Worm (Caenorhabditis elegans) whole organism, L3 larva: Measurements from ENCODE around the gene ZK180.7.
A peak's percentile ranks its signal among the peaks of the same experiment; 100 is the strongest.

Experiments used
- ZK546.5 ChIP-seq: sonication (generic microtip); optimal IDR thresholded peaks from 2 replicates; lab custom pipeline; 2017; ENCODE audit warnings: missing biosample characterization, missing genetic modification characterization
- aly-2 ChIP-seq: fragments of 150-350 bp; optimal IDR thresholded peaks from 2 replicates; lab custom pipeline; 2014; ENCODE audit warnings: missing biosample characterization, missing genetic modification characterization
- ceh-16 ChIP-seq: sonication (generic microtip); optimal IDR thresholded peaks from 2 replicates; lab custom pipeline; 2017; ENCODE audit warnings: missing biosample characterization, missing genetic modification characterization
- ceh-28 ChIP-seq: fragments of 150-350 bp; optimal IDR thresholded peaks from 2 replicates; lab custom pipeline; 2014; ENCODE audit warnings: missing biosample characterization, missing genetic modification reagents, missing genetic modification characterization
- ceh-82 ChIP-seq: fragments of 150-350 bp; optimal IDR thresholded peaks from 2 replicates; lab custom pipeline; 2014; ENCODE audit warnings: missing biosample characterization, missing genetic modification characterization
- daf-12 ChIP-seq: fragments of 150-350 bp; optimal IDR thresholded peaks from 2 replicates; lab custom pipeline; 2014; ENCODE audit warnings: missing biosample characterization, missing genetic modification reagents, missing genetic modification characterization
- egl-27 ChIP-seq: sonication (generic microtip); optimal IDR thresholded peaks from 4 replicates; lab custom pipeline; 2017; ENCODE audit warnings: missing biosample characterization, missing genetic modification reagents, missing genetic modification characterization
- elt-1 ChIP-seq: fragments of 150-350 bp; optimal IDR thresholded peaks from 2 replicates; lab custom pipeline; 2014; ENCODE audit warnings: missing biosample characterization, missing genetic modification characterization
- elt-2 ChIP-seq: sonication (generic microtip); optimal IDR thresholded peaks from 2 replicates; lab custom pipeline; 2016; ENCODE audit warnings: missing genetic modification reagents, mild to moderate bottlenecking, missing genetic modification characterization, missing compliant biosample characterization
- elt-3 ChIP-seq, 3 experiments: fragments of 150-350 bp in 1 of 3; sonication (generic microtip) in 2 of 3; optimal IDR thresholded peaks; 2 replicates in 2 of 3; 4 replicates in 1 of 3; lab custom pipeline; 2014 to 2017; ENCODE audit warnings: missing biosample characterization in 3 of 3, missing genetic modification characterization in 3 of 3
- fkh-10 ChIP-seq: sonication (generic microtip); optimal IDR thresholded peaks from 2 replicates; lab custom pipeline; 2017; ENCODE audit warnings: missing biosample characterization, missing genetic modification reagents, missing genetic modification characterization
- fkh-2 ChIP-seq: fragments of 150-350 bp; optimal IDR thresholded peaks from 2 replicates; lab custom pipeline; 2014; ENCODE audit warnings: missing biosample characterization, missing genetic modification reagents, missing genetic modification characterization
- fos-1 ChIP-seq: fragments of 150-350 bp; optimal IDR thresholded peaks from 2 replicates; lab custom pipeline; 2014; ENCODE audit warnings: missing biosample characterization, missing genetic modification characterization
- jun-1 ChIP-seq: fragments of 150-350 bp; optimal IDR thresholded peaks from 2 replicates; lab custom pipeline; 2014; ENCODE audit warnings: missing biosample characterization, missing genetic modification reagents, missing genetic modification characterization
- lin-39 ChIP-seq: fragments of 150-350 bp; optimal IDR thresholded peaks from 2 replicates; lab custom pipeline; 2018; ENCODE audit warnings: missing biosample characterization, missing genetic modification reagents, missing genetic modification characterization
- mml-1 ChIP-seq: fragments of 150-350 bp; sonication (generic microtip); optimal IDR thresholded peaks from 3 replicates; lab custom pipeline; 2014; ENCODE audit warnings: missing biosample characterization, missing genetic modification characterization
- nfya-1 ChIP-seq: sonication (generic microtip); optimal IDR thresholded peaks from 2 replicates; lab custom pipeline; 2017; ENCODE audit warnings: missing genetic modification characterization, mild to moderate bottlenecking, missing compliant biosample characterization, antibody characterized with exemption, moderate library complexity; ENCODE audit not compliant: insufficient read depth
- nhr-11 ChIP-seq: fragments of 150-350 bp; optimal IDR thresholded peaks from 2 replicates; lab custom pipeline; 2014; ENCODE audit warnings: missing biosample characterization, missing genetic modification characterization
- nhr-23 ChIP-seq: fragments of 150-350 bp; optimal IDR thresholded peaks from 2 replicates; lab custom pipeline; 2014; ENCODE audit warnings: missing biosample characterization, missing genetic modification reagents, missing genetic modification characterization
- nhr-25 ChIP-seq: sonication (generic microtip); optimal IDR thresholded peaks from 2 replicates; lab custom pipeline; 2017; ENCODE audit warnings: missing biosample characterization, missing genetic modification characterization
- nhr-28 ChIP-seq: fragments of 150-350 bp; optimal IDR thresholded peaks from 2 replicates; lab custom pipeline; 2014; ENCODE audit warnings: missing biosample characterization, missing genetic modification characterization
- nhr-43 ChIP-seq: sonication (generic microtip); optimal IDR thresholded peaks from 2 replicates; lab custom pipeline; 2016; ENCODE audit warnings: mild to moderate bottlenecking, missing genetic modification characterization, missing compliant biosample characterization; ENCODE audit not compliant: poor library complexity, severe bottlenecking
- nhr-67 ChIP-seq: fragments of 150-350 bp; optimal IDR thresholded peaks from 2 replicates; lab custom pipeline; 2014; ENCODE audit warnings: missing biosample characterization, missing genetic modification characterization
- nhr-76 ChIP-seq: fragments of 150-350 bp; sonication (generic microtip); optimal IDR thresholded peaks from 5 replicates; lab custom pipeline; 2014; ENCODE audit warnings: missing biosample characterization, missing genetic modification characterization
- nhr-77 ChIP-seq: fragments of 150-350 bp; optimal IDR thresholded peaks from 2 replicates; lab custom pipeline; 2014; ENCODE audit warnings: missing biosample characterization, missing genetic modification characterization
- pha-4 ChIP-seq: fragments of 150-350 bp; optimal IDR thresholded peaks from 2 replicates; lab custom pipeline; 2014; ENCODE audit warnings: missing biosample characterization, missing genetic modification reagents, missing genetic modification characterization
- skn-1 ChIP-seq: fragments of 150-350 bp; optimal IDR thresholded peaks from 2 replicates; lab custom pipeline; 2014; ENCODE audit warnings: missing biosample characterization, missing genetic modification characterization
- snpc-4 ChIP-seq: fragments of 150-350 bp; optimal IDR thresholded peaks from 2 replicates; lab custom pipeline; 2014; ENCODE audit warnings: missing biosample characterization, missing genetic modification characterization
- tbx-2 ChIP-seq: sonication (generic microtip); optimal IDR thresholded peaks from 2 replicates; lab custom pipeline; 2016; ENCODE audit warnings: mild to moderate bottlenecking, missing genetic modification characterization, missing compliant biosample characterization
- unc-62 ChIP-seq: fragments of 150-350 bp; sonication (generic microtip); optimal IDR thresholded peaks from 4 replicates; lab custom pipeline; 2014; ENCODE audit warnings: missing biosample characterization, missing genetic modification reagents, missing genetic modification characterization
- zag-1 ChIP-seq: fragments of 150-350 bp; optimal IDR thresholded peaks from 2 replicates; lab custom pipeline; 2014; ENCODE audit warnings: missing biosample characterization, missing genetic modification characterization

Gene ZK180.7

DNA sequence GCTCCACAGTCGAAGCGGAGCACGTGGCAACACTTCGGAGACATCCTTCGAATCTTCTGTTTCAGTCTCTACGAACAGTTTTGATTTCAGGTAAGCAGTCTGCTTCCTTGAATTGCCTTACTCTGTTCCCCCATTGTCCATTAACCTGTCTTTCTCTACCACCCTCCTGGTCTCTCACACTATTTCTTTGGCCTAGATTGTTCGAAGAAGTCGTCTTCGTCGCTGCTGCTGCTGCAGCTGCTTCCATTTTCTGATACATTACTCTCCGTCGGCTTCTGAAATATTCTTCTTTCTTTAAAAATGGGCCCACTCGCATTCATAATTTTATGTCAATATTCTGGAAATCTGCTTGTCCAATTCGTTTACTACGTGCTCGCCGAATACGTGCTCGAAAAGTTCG is 38.8 kb upstream of the ZK180.7 start, which contains the start of gene R08C7.1:
Gene R08C7.1, plus strand, starts transcription at position 301 of the 400 bp plus-strand sequence.
- peak; percentile 6 for TF ChIP-seq nhr-23 (tag; lab: Kevin White, UChicago)
- no peak for TF ChIP-seq daf-12 (tag; lab: Kevin White, UChicago)

DNA sequence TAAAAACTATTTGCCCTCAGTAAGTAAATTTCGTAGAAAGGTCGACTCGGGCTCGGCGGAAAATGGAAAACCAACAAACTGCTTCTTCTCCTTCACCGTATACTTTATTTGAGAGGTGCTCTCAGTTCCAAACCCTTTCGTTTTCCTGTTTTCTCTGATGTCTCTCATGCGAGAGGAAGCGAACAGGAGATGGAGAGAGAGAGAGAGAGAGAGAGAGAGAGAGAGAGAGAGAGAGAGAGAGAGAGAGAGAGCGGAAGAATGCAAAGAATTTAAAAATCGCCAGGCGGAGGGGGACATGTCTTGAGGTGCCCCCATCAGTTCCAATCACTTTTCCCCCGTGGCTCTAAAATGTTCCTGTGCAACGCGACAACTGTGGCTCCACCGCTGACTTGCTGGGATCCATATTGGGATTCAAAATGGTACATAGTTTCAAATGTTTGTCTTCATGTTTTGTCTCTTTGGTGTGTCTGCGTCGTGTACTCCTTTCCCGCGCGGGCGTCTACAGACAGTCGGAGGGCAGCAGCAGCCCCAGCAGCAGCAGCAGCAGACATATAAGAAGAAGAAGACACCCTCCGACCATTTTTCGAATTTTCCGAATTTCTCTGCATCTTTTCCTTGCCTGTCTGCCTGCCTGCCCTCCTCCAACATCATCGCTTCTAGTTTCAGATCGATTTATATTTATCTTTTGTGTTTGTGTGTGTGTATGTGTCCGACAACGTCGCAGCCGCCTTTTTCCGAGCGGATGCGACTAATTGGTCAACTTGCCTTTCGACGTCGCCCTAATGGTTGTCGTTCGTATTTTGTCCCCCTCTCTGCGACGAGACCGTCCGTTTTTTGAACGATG is 35.8 kb upstream of the ZK180.7 start, which contains the start of gene R08C7.11:
Gene R08C7.11, minus strand, starts transcription at position 608 of the 844 bp plus-strand sequence.
- TF ChIP-seq elt-1 (tag; lab: Kevin White, UChicago), result no peak
- TF ChIP-seq nhr-43 (tag; lab: Kevin White, UChicago), result peak; percentile 23
- TF ChIP-seq nhr-23 (tag; lab: Kevin White, UChicago), result peak; percentile 68
- TF ChIP-seq nhr-25 (tag; lab: Kevin White, UChicago), result peak; percentile 78
- TF ChIP-seq snpc-4 (tag; lab: Kevin White, UChicago), result peak; percentile 1
- peak; percentile 14 for TF ChIP-seq elt-2
- TF ChIP-seq nhr-77 (tag; lab: Kevin White, UChicago), result no peak
- no peak for TF ChIP-seq skn-1 (tag; lab: Kevin White, UChicago)
- peak; percentile 31 for TF ChIP-seq lin-39 (tag; lab: Kevin White, UChicago)
- TF ChIP-seq ceh-28 (tag; lab: Kevin White, UChicago), result peak; percentile 34
- peak in 1 of 3 experiments; percentile 17 for TF ChIP-seq elt-3 (tag; optimal IDR thresholded peaks at IDR 0.05; lab: Kevin White, UChicago)
- peak; percentile 33 for TF ChIP-seq nfya-1 (tag; lab: Kevin White, UChicago)
- peak; percentile 67 for TF ChIP-seq pha-4 (tag; lab: Kevin White, UChicago)

DNA sequence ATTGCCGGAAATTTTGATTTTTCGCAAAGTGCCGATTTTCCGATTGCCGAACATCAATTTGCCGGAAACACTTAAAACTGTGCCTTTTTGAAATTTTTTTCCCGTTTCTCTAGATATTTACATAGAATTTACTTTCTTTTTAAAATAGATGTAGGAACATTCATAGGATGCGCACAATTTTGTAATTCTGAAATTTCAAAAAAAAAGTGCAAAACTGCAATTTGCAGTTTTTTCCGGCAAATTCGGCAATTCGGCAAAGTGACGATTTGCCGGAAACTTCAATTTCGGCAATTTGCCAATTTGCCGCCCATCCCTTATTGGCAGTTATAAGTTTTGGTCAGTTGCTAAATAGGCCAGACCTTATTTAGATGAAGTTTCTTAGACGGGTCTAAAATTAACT is 33.7 kb upstream of the ZK180.7 start:
- TF ChIP-seq fos-1 (tag; lab: Kevin White, UChicago) (no peak), nhr-43 (tag; lab: Kevin White, UChicago) (no peak), daf-12 (tag; lab: Kevin White, UChicago) (no peak), zag-1 (no peak), fkh-2 (tag; lab: Kevin White, UChicago) (no peak), tbx-2 (tag; lab: Kevin White, UChicago) (no peak), nhr-25 (tag; lab: Kevin White, UChicago) (no peak), elt-3 (tag; optimal IDR thresholded peaks at IDR 0.05; lab: Kevin White, UChicago) (no peak), nhr-11 (tag; lab: Kevin White, UChicago) (no peak), aly-2 (tag; lab: Kevin White, UChicago) (no peak), egl-27 (tag; lab: Kevin White, UChicago) (no peak), nhr-76 (tag; lab: Kevin White, UChicago) (no peak), ZK546.5 (tag; lab: Kevin White, UChicago) (no peak), nhr-28 (tag; lab: Kevin White, UChicago) (no peak), nfya-1 (tag; lab: Kevin White, UChicago) (no peak), skn-1 (tag; lab: Kevin White, UChicago) (no peak), jun-1 (tag; lab: Kevin White, UChicago) (no peak), unc-62 (no peak)

DNA sequence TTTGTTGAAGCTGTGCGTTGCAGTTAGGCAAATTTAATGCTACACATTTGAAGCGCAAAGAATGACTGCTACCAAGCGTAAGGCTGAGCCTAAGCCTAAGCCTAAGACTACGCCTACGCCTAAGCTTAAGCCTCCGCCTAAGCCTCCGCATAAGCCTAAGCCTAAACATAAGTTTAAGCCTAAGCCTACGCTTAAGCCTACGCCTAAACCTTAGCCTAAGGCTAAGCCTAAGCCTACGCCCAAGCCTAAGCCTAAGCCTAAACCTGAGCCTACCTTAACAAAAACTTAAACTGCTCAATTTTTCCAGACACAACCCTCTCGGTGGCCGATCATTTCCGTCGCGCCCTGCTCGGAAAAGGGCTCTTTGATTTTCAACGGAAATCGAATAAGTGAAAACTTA is 31.0 kb upstream of the ZK180.7 start:
- TF ChIP-seq fkh-10 (GFP tag; lab: Kevin White, UChicago) (no peak), nhr-76 (tag; lab: Kevin White, UChicago) (no peak), elt-2 (no peak), aly-2 (tag; lab: Kevin White, UChicago) (no peak), nhr-77 (tag; lab: Kevin White, UChicago) (no peak), ceh-16 (tag; lab: Kevin White, UChicago) (no peak), elt-1 (tag; lab: Kevin White, UChicago) (no peak)
- TF ChIP-seq, all 47 proteins: peak for 0

DNA sequence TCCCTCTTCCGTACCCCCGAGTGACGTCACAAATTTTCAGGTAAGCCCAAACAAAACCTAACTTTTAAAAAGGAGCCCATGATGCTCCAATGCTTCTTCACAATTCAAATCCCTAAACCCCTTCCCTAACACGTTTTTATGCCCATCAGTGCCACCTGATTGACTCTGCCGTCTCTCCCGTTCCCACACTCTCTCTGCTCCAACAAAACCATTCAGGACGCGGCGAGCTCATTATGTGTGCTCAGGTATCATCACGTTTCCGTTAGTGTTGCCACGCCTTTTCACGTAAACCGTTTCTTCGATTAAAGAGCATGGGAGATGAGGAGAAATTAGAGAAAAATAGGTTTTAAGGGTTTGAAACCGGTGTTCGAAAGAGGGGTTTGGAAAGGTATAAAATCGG is 27.2 kb upstream of the ZK180.7 start, which contains the start of gene M01H9.2:
Gene M01H9.2, minus strand, starts transcription at position 101 of the 400 bp plus-strand sequence.
- no peak for TF ChIP-seq nhr-67 (tag; lab: Kevin White, UChicago)
- TF ChIP-seq ceh-82 (tag; lab: Kevin White, UChicago), result no peak
- no peak for TF ChIP-seq nhr-28 (tag; lab: Kevin White, UChicago)
- no peak for TF ChIP-seq egl-27 (tag; lab: Kevin White, UChicago)
- no peak for TF ChIP-seq fkh-2 (tag; lab: Kevin White, UChicago)
- TF ChIP-seq jun-1 (tag; lab: Kevin White, UChicago), result no peak
- TF ChIP-seq aly-2 (tag; lab: Kevin White, UChicago), result no peak
- TF ChIP-seq nhr-11 (tag; lab: Kevin White, UChicago), result no peak
- TF ChIP-seq fos-1 (tag; lab: Kevin White, UChicago), result no peak
- TF ChIP-seq nhr-25 (tag; lab: Kevin White, UChicago), result no peak
- TF ChIP-seq mml-1, result no peak
- no peak for TF ChIP-seq elt-1 (tag; lab: Kevin White, UChicago)
- no peak for TF ChIP-seq daf-12 (tag; lab: Kevin White, UChicago)
- TF ChIP-seq, all 47 proteins: peak for 0
